Worm (Caenorhabditis elegans) whole organism, young adult: ENCODE measurements around the gene K02C4.5.
A peak's percentile ranks its signal among the peaks of the same experiment; 100 is the strongest.

Experiments
- B0019.2 ChIP-seq: fragments of 200-800 bp; sonication (Bioruptor generic); conservative IDR thresholded peaks from 2 replicates; pipeline ENCODE4 v1.3.6; 2022; ENCODE audit warnings: missing genetic modification reagents, missing genetic modification characterization, missing compliant biosample characterization
- B0336.3 ChIP-seq: fragments of 200-800 bp; sonication (Bioruptor generic); IDR thresholded peaks from 2 replicates; pipeline ENCODE4 v1.3.6; 2022; ENCODE audit warnings: missing genetic modification characterization, missing compliant biosample characterization
- F10E7.11 ChIP-seq: sonication (generic microtip); optimal IDR thresholded peaks from 2 replicates; lab custom pipeline; 2017; ENCODE audit warnings: mild to moderate bottlenecking, missing genetic modification characterization, moderate library complexity, missing compliant biosample characterization
- F37B4.10 ChIP-seq: fragments of 200-800 bp; sonication (Bioruptor generic); IDR thresholded peaks from 2 replicates; pipeline ENCODE4 v1.3.6; 2022; ENCODE audit warnings: missing genetic modification characterization, missing compliant biosample characterization
- F49E8.2 ChIP-seq: sonication (generic microtip); optimal IDR thresholded peaks from 3 replicates; lab custom pipeline; 2017; ENCODE audit warnings: missing genetic modification characterization, mild to moderate bottlenecking, missing compliant biosample characterization, antibody characterized with exemption, moderate library complexity; ENCODE audit not compliant: insufficient read depth
- F52B5.7 ChIP-seq: sonication (generic microtip); optimal IDR thresholded peaks from 2 replicates; lab custom pipeline; 2016; ENCODE audit warnings: mild to moderate bottlenecking, missing genetic modification characterization, missing compliant biosample characterization
- F55B11.4 ChIP-seq: sonication (generic microtip); optimal IDR thresholded peaks from 2 replicates; lab custom pipeline; 2016; ENCODE audit warnings: missing compliant biosample characterization, missing genetic modification characterization, borderline replicate concordance; ENCODE audit not compliant: insufficient read depth
- K12H6.12 ChIP-seq: fragments of 200-800 bp; sonication (Bioruptor generic); optimal IDR thresholded peaks from 2 replicates; lab custom pipeline; 2018; ENCODE audit warnings: mild to moderate bottlenecking, missing genetic modification characterization, missing compliant biosample characterization
- aptf-2 ChIP-seq: fragments of 200-800 bp; sonication (Bioruptor generic); conservative IDR thresholded peaks from 2 replicates; pipeline ENCODE4 v1.3.6; 2022; ENCODE audit warnings: missing genetic modification reagents, missing genetic modification characterization, missing compliant biosample characterization
- aptf-3 ChIP-seq: fragments of 200-800 bp; sonication (Bioruptor generic); IDR thresholded peaks from 2 replicates; pipeline ENCODE4 v1.3.6; 2022; ENCODE audit warnings: missing genetic modification characterization, missing compliant biosample characterization
- athp-1 ChIP-seq: sonication (generic microtip); optimal IDR thresholded peaks from 2 replicates; lab custom pipeline; 2017; ENCODE audit warnings: mild to moderate bottlenecking, missing genetic modification characterization, missing compliant biosample characterization
- ceh-40 ChIP-seq: fragments of 200-800 bp; sonication (Bioruptor generic); IDR thresholded peaks from 2 replicates; pipeline ENCODE4 v1.3.6; 2022; ENCODE audit warnings: missing genetic modification characterization, missing compliant biosample characterization
- ceh-79 ChIP-seq: sonication (generic microtip); optimal IDR thresholded peaks from 2 replicates; lab custom pipeline; 2017; ENCODE audit warnings: mild to moderate bottlenecking, missing genetic modification characterization, missing compliant biosample characterization
- die-1 ChIP-seq: sonication (generic microtip); optimal IDR thresholded peaks from 2 replicates; lab custom pipeline; 2016; ENCODE audit warnings: missing genotype, mild to moderate bottlenecking, missing genetic modification characterization, missing compliant biosample characterization
- dpff-1 ChIP-seq: sonication (generic microtip); optimal IDR thresholded peaks from 2 replicates; lab custom pipeline; 2017; ENCODE audit warnings: mild to moderate bottlenecking, missing genetic modification characterization, missing compliant biosample characterization
- dpl-1 ChIP-seq: fragments of 150-350 bp; optimal IDR thresholded peaks from 2 replicates; lab custom pipeline; 2014; ENCODE audit warnings: missing biosample characterization, missing genetic modification reagents, missing genetic modification characterization
- ets-4 ChIP-seq: fragments of 200-800 bp; sonication (Bioruptor generic); optimal IDR thresholded peaks from 2 replicates; lab custom pipeline; 2018; ENCODE audit warnings: mild to moderate bottlenecking, missing genetic modification characterization, missing compliant biosample characterization
- hlh-26 ChIP-seq: fragments of 200-800 bp; sonication (Bioruptor generic); conservative IDR thresholded peaks from 2 replicates; pipeline ENCODE4 v1.3.6; 2022; ENCODE audit warnings: missing genetic modification reagents, missing genetic modification characterization, missing compliant biosample characterization
- let-607 ChIP-seq, 2 experiments: fragments of 200-800 bp in 1 of 2; sonication (Bioruptor generic) in 1 of 2; sonication (generic microtip) in 1 of 2; optimal IDR thresholded peaks; 2 replicates each; lab custom pipeline; 2016 to 2018; ENCODE audit warnings: mild to moderate bottlenecking in 2 of 2, missing compliant biosample characterization in 2 of 2, missing genetic modification characterization in 2 of 2, moderate library complexity in 2 of 2, missing genotype in 1 of 2
- lin-35 ChIP-seq, 3 experiments: fragments of 150-350 bp in 2 of 3; sonication (generic microtip) in 1 of 3; optimal IDR thresholded peaks; 2 replicates each; lab custom pipeline; 2014 to 2018; ENCODE audit warnings: missing biosample characterization in 3 of 3, missing genetic modification characterization in 3 of 3, missing genetic modification reagents in 3 of 3
- lin-40 ChIP-seq: sonication (generic microtip); optimal IDR thresholded peaks from 2 replicates; lab custom pipeline; 2016; ENCODE audit warnings: missing genetic modification characterization, mild to moderate bottlenecking, missing compliant biosample characterization, missing genotype, missing genetic modification reagents
- lir-1 ChIP-seq: fragments of 200-800 bp; sonication (Bioruptor generic); conservative IDR thresholded peaks from 2 replicates; pipeline ENCODE4 v1.3.6; 2022; ENCODE audit warnings: missing genetic modification reagents, missing genetic modification characterization, missing compliant biosample characterization
- lsy-27 ChIP-seq: sonication (generic microtip); optimal IDR thresholded peaks from 2 replicates; lab custom pipeline; 2017; ENCODE audit warnings: missing genetic modification characterization, mild to moderate bottlenecking, missing compliant biosample characterization, antibody characterized with exemption, missing genotype, borderline replicate concordance; ENCODE audit not compliant: insufficient read depth
- madf-10 ChIP-seq: sonication (generic microtip); optimal IDR thresholded peaks from 2 replicates; lab custom pipeline; 2016; ENCODE audit warnings: mild to moderate bottlenecking, missing genetic modification characterization, missing compliant biosample characterization
- madf-3 ChIP-seq: fragments of 200-800 bp; sonication (Bioruptor generic); IDR thresholded peaks from 2 replicates; pipeline ENCODE4 v1.3.6; 2022; ENCODE audit warnings: missing genetic modification reagents, missing genetic modification characterization, missing compliant biosample characterization
- mcd-1 ChIP-seq: fragments of 200-800 bp; sonication (Bioruptor generic); IDR thresholded peaks from 2 replicates; pipeline ENCODE4 v1.3.6; 2022; ENCODE audit warnings: missing genetic modification reagents, missing genetic modification characterization, missing compliant biosample characterization
- nfya-1 ChIP-seq: sonication (generic microtip); optimal IDR thresholded peaks from 2 replicates; lab custom pipeline; 2017; ENCODE audit warnings: antibody characterized with exemption, missing compliant biosample characterization, missing genetic modification characterization, borderline replicate concordance; ENCODE audit not compliant: insufficient read depth
- nhr-27 ChIP-seq: fragments of 200-800 bp; sonication (Bioruptor generic); optimal IDR thresholded peaks from 2 replicates; lab custom pipeline; 2018; ENCODE audit warnings: mild to moderate bottlenecking, missing genetic modification characterization, moderate library complexity, missing compliant biosample characterization
- nhr-80 ChIP-seq: sonication (generic microtip); optimal IDR thresholded peaks from 2 replicates; lab custom pipeline; 2016; ENCODE audit warnings: missing genetic modification characterization, missing compliant biosample characterization
- snpc-1.3 ChIP-seq: sonication (generic microtip); optimal IDR thresholded peaks from 2 replicates; lab custom pipeline; 2017; ENCODE audit warnings: missing genetic modification characterization, mild to moderate bottlenecking, missing compliant biosample characterization, antibody characterized with exemption, moderate library complexity, missing genotype, missing genetic modification reagents; ENCODE audit not compliant: insufficient read depth
- snpc-4 ChIP-seq, 5 experiments: fragments of 150-350 bp in 1 of 5; sonication (generic microtip) in 4 of 5; optimal IDR thresholded peaks; 2 replicates each; lab custom pipeline; 2014 to 2018; ENCODE audit warnings: missing genetic modification characterization in 5 of 5, missing biosample characterization in 3 of 5, antibody characterized with exemption in 2 of 5, mild to moderate bottlenecking in 2 of 5, missing compliant biosample characterization in 2 of 5, missing genotype in 2 of 5, moderate library complexity in 2 of 5, missing genetic modification reagents in 1 of 5
- somi-1 ChIP-seq: fragments of 200-800 bp; sonication (Bioruptor generic); optimal IDR thresholded peaks from 2 replicates; lab custom pipeline; 2018; ENCODE audit warnings: mild to moderate bottlenecking, missing genetic modification characterization, missing compliant biosample characterization
- tbx-9 ChIP-seq: sonication (generic microtip); optimal IDR thresholded peaks from 2 replicates; lab custom pipeline; 2016; ENCODE audit warnings: borderline replicate concordance, missing genetic modification characterization, inconsistent platforms, missing compliant biosample characterization
- tlf-1 ChIP-seq: fragments of 200-800 bp; sonication (Bioruptor generic); optimal IDR thresholded peaks from 2 replicates; lab custom pipeline; 2018; ENCODE audit warnings: mild to moderate bottlenecking, missing genetic modification characterization, missing compliant biosample characterization
- unc-62 ChIP-seq: fragments of 150-350 bp; optimal IDR thresholded peaks from 2 replicates; lab custom pipeline; 2014; ENCODE audit warnings: missing biosample characterization, missing genetic modification reagents, missing genetic modification characterization
- zfh-2 ChIP-seq: fragments of 200-800 bp; sonication (Bioruptor generic); conservative IDR thresholded peaks from 2 replicates; pipeline ENCODE4 v1.3.6; 2022; ENCODE audit warnings: missing genetic modification reagents, missing genetic modification characterization, missing compliant biosample characterization
- zim-3 ChIP-seq: sonication (generic microtip); optimal IDR thresholded peaks from 2 replicates; lab custom pipeline; 2017; ENCODE audit warnings: mild to moderate bottlenecking, missing genetic modification characterization, moderate library complexity, missing compliant biosample characterization
- ztf-25 ChIP-seq: fragments of 200-800 bp; sonication (Bioruptor generic); IDR thresholded peaks from 2 replicates; pipeline ENCODE4 v1.3.6; 2022; ENCODE audit warnings: missing genetic modification reagents, missing genetic modification characterization, missing compliant biosample characterization
- ztf-28 ChIP-seq: fragments of 200-800 bp; sonication (Bioruptor generic); IDR thresholded peaks from 2 replicates; pipeline ENCODE4 v1.3.6; 2022; ENCODE audit warnings: missing genetic modification reagents, missing genetic modification characterization, missing compliant biosample characterization
- ztf-3 ChIP-seq: fragments of 200-800 bp; sonication (Bioruptor generic); optimal IDR thresholded peaks from 2 replicates; lab custom pipeline; 2018; ENCODE audit warnings: mild to moderate bottlenecking, missing genetic modification characterization, missing compliant biosample characterization

The K02C4.5 gene

ce11 chrII:8071801-8072544, 6.3 kb upstream of the K02C4.5 start (continued):
- TF ChIP-seq aptf-3 (no peak), zfh-2 (GFP tag; lab: Robert Waterston, UW) (no peak), F55B11.4 (tag; lab: Kevin White, UChicago) (no peak), dpl-1 (GFP tag; lab: Kevin White, UChicago) (no peak), dpff-1 (tag; lab: Kevin White, UChicago) (no peak), tlf-1 (GFP tag; lab: Kevin White, UChicago) (no peak), somi-1 (GFP tag; lab: Kevin White, UChicago) (peak; percentile 50), ets-4 (no peak), lsy-27 (tag; lab: Kevin White, UChicago) (no peak), lin-40 (tag; lab: Kevin White, UChicago) (no peak), die-1 (tag; lab: Kevin White, UChicago) (no peak), tbx-9 (tag; lab: Kevin White, UChicago) (no peak), snpc-1.3 (tag; lab: Kevin White, UChicago) (no peak), let-607 (tag; optimal IDR thresholded peaks at IDR 0.05; lab: Kevin White, UChicago) (no peak), F37B4.10 (GFP tag; lab: Robert Waterston, UW) (no peak), nfya-1 (tag; lab: Kevin White, UChicago) (no peak), ceh-40 (no peak), K12H6.12 (tag; lab: Kevin White, UChicago) (peak; percentile 15), F10E7.11 (tag; lab: Kevin White, UChicago) (no peak), B0336.3 (GFP tag; lab: Robert Waterston, UW) (no peak), snpc-4 (GFP tag; optimal IDR thresholded peaks at IDR 0.05; lab: Kevin White, UChicago) (no peak), snpc-4 (tag; optimal IDR thresholded peaks at IDR 0.05; lab: Kevin White, UChicago) (no peak), B0019.2 (GFP tag; lab: Robert Waterston, UW) (no peak), lin-35 (GFP tag; optimal IDR thresholded peaks at IDR 0.05; lab: Kevin White, UChicago) (peak in 1 of 3 experiments; percentile 13), F49E8.2 (tag; lab: Kevin White, UChicago) (no peak), aptf-2 (GFP tag; lab: Robert Waterston, UW) (no peak), ztf-28 (GFP tag; lab: Robert Waterston, UW) (no peak), ztf-25 (no peak)

DNA sequence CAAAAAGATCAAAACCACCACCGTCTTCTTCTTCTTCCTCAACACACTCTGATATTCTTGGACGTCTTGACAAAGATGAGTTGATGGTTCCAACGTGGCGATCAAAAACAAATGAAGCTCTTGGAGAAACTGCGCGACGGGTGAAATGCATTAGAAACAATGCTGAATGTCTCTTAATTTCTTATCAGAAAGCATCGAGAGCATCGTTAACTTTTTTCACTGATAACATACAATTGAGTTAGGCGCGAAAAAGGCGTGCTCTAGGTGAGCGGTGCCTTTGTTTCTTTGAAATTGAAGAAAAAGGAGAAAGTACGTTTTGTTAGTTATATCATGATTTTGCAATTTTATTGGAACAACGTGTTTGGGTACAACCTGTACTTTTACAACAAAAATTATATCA, 5.0 kb upstream of the K02C4.5 start, which contains the start of gene gpcp-2:
Gene gpcp-2 (minus strand): TSS at position 153 of the 400 bp plus-strand sequence.
- TF ChIP-seq madf-3 (GFP tag; lab: Robert Waterston, UW), result no peak
- peak; percentile 48 for TF ChIP-seq nhr-80 (tag; lab: Kevin White, UChicago)

DNA sequence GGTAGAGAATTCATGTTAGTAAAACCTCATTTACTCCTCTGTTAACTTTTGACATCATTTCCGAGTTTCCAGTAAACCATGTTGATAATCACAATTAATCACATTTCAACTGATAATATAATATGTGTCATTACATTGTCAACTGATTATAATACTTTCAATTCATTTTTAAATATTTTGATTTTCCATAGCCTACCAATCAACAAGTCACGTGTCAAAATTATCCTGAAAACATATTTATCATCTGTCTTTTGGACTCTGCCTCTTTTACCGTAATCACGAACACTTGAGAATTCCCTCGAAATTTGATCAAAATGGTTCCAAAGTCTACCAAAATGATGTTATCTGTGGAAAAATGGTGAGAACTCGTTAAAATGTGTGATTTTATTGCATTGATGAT, 4.2 kb upstream of the K02C4.5 start:
- TF ChIP-seq nhr-80 (tag; lab: Kevin White, UChicago) (peak; percentile 17), unc-62 (GFP tag; lab: Kevin White, UChicago) (peak; percentile 27), lin-35 (GFP tag; optimal IDR thresholded peaks at IDR 0.05; lab: Kevin White, UChicago) (no peak)

DNA sequence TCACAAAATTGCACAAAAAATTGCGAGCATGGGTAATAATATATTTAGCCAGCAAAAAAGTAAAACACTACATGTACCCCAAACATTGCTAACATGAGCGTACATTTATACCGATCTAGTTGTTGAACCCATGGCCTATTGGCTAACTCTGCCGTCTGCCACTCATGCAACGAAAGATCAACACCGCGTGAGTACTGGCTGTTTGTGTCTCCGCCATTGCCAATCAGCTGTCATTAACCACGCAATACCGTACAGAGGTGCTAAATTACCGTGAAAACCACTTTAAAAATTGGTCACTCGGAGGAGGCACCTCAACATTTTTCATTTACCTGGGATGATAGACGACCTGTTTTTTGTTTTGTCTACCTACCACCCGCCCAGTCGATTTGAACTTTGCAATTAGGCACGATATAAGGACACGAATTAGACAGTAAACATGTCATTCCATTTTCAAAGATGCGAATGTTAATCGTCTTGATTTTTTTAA, 2.9 kb upstream of the K02C4.5 start, which contains the start of gene K02C4.2:
Gene K02C4.2 (plus strand): TSS at position 437 of the 487 bp plus-strand sequence.
- TF ChIP-seq ceh-79 (peak; percentile 56), madf-3 (GFP tag; lab: Robert Waterston, UW) (0 out of 2 replicates have a peak, but pooled peaks have one; percentile 67), mcd-1 (GFP tag; lab: Robert Waterston, UW) (peak; percentile 66), hlh-26 (GFP tag; lab: Robert Waterston, UW) (no peak), ztf-28 (GFP tag; lab: Robert Waterston, UW) (peak; percentile 73; the same call in 1 of the 2 replicates), nhr-27 (tag; lab: Kevin White, UChicago) (peak; percentile 73), athp-1 (peak; percentile 60), zim-3 (tag; lab: Kevin White, UChicago) (peak; percentile 89), ztf-3 (GFP tag; lab: Kevin White, UChicago) (peak; percentile 69), F52B5.7 (peak; percentile 93), madf-10 (tag; lab: Kevin White, UChicago) (peak; percentile 59), die-1 (tag; lab: Kevin White, UChicago) (peak; percentile 93), lir-1 (GFP tag; lab: Robert Waterston, UW) (no peak; the same call in 1 of the 2 replicates)
